Worm (Caenorhabditis elegans) whole organism, L4/young adult: ENCODE measurements around the gene dod-3.

ENCODE experiments used
- W03F9.2 ChIP-seq: fragments of 150-350 bp; optimal IDR thresholded peaks from 2 replicates; lab custom pipeline; 2014; ENCODE audit warnings: missing biosample characterization, missing genetic modification characterization
- dao-5 ChIP-seq: sonication (generic microtip); optimal IDR thresholded peaks from 2 replicates; lab custom pipeline; 2016; ENCODE audit warnings: missing genotype, missing genetic modification characterization, moderate library complexity, missing compliant biosample characterization
- him-1 ChIP-seq: sonication (generic microtip); optimal IDR thresholded peaks from 2 replicates; lab custom pipeline; 2016; ENCODE audit warnings: missing genotype, missing genetic modification reagents, missing genetic modification characterization, missing compliant biosample characterization

DNA sequence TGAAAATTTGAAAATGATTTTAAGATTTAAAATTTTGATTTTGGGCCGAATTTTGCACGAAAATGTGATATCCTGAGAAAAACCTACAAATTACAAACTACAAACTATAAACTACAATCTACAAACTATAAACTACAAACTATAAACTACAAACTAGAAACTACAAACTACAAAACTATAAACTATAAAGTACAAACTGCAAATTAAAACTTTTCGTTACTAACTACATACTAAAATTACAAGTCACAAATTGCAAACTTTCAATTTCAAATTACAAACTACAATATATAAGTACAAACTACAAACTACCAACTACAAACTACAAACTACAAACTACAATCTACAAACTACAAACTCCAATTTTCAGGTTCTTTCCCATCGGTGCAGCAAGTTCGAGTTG lies 47.4 kb downstream of the dod-3 start:
- TF ChIP-seq him-1 (tag; lab: Kevin White, UChicago) (no peak), dao-5 (tag; lab: Kevin White, UChicago) (no peak), W03F9.2 (no peak)
